Fruit fly (Drosophila melanogaster) whole organism, prepupa: ENCODE data around the gene CG12155.

Experiments used
- CG11294 ChIP-seq: fragments of 200-800 bp; sonication (Bioruptor generic); IDR thresholded peaks from 2 replicates; pipeline ENCODE4 v1.3.6; 2022; ENCODE audit warnings: missing biosample characterization, missing genetic modification characterization
- CG32006 ChIP-seq: fragments of 200-800 bp; sonication (Bioruptor generic); optimal IDR thresholded peaks from 3 replicates; lab custom pipeline; 2017; ENCODE audit warnings: missing biosample characterization, mild to moderate bottlenecking, missing genetic modification characterization
- CG34406 ChIP-seq: fragments of 200-800 bp; sonication (Bioruptor generic); optimal IDR thresholded peaks from 3 replicates; lab custom pipeline; 2016; ENCODE audit warnings: missing biosample characterization, missing genetic modification characterization
- pdm3 ChIP-seq: fragments of 200-800 bp; sonication (Bioruptor generic); optimal IDR thresholded peaks from 3 replicates; lab custom pipeline; 2016; ENCODE audit warnings: missing biosample characterization, missing genetic modification characterization

Gene CG12155

DNA sequence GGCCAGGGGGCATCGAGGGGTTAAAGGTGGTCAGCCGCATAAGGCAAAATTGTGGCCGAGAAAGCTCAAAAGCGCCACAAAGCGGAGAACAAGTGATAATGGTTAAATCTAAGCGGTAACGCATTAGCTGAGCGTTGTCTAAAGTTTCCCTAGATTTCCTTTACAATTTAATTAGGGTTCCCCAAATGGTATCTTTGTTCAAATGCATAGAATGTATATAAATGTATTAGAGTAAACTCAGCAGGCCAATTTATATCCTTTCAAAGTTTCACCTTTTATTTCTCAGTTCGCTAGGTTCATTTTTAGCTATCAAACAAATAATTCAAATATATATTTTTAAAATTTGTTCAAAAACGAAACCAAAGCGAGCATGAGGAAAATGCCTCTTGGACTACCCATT, 49.4 kb downstream of the CG12155 start, which contains the start of gene CG32718:
CG32718 (plus strand) TSS at position 301 of the 400 bp plus-strand sequence.
- TF ChIP-seq CG32006, result no peak
- no peak for TF ChIP-seq CG11294 (GFP tag; lab: Robert Waterston, UW)
- no peak for TF ChIP-seq pdm3 (GFP tag; lab: Kevin White, UChicago)
- no peak for TF ChIP-seq CG34406
- TF ChIP-seq, all 60 proteins: peak for 0
